Fruit fly (Drosophila melanogaster): Measurements from ENCODE around the gene Remo.

The Remo gene

dm6 chrX:13302615-13303526 lies 15.0 kb downstream of the Remo start:
- no peak for TF ChIP-seq CG8478 (optimal IDR thresholded peaks at IDR 0.05)
- no peak for TF ChIP-seq pan (optimal IDR thresholded peaks at IDR 0.05)
- no peak for TF ChIP-seq Dll (optimal IDR thresholded peaks at IDR 0.05)
- no peak for TF ChIP-seq EcR (GFP tag; optimal IDR thresholded peaks at IDR 0.05)
- TF ChIP-seq usp (GFP tag; optimal IDR thresholded peaks at IDR 0.05): no peak
- TF ChIP-seq psq (optimal IDR thresholded peaks at IDR 0.05): no peak

- TF ChIP-seq CG8478 (optimal IDR thresholded peaks at IDR 0.05): no peak
- no peak for TF ChIP-seq pan (optimal IDR thresholded peaks at IDR 0.05)
- no peak for TF ChIP-seq Dll (optimal IDR thresholded peaks at IDR 0.05)
- TF ChIP-seq EcR (GFP tag; optimal IDR thresholded peaks at IDR 0.05): no peak
- TF ChIP-seq psq (optimal IDR thresholded peaks at IDR 0.05): no peak
- no peak for TF ChIP-seq usp (GFP tag; optimal IDR thresholded peaks at IDR 0.05)
Observed at dm6 chrX:13303527-13303655, 15.5 kb downstream of the Remo start, which contains the start of gene IP3K2. Gene IP3K2 (plus strand): TSS chrX:13303633.

- no peak for TF ChIP-seq psq (optimal IDR thresholded peaks at IDR 0.05)
- TF ChIP-seq CG8478 (optimal IDR thresholded peaks at IDR 0.05): no peak
- no peak for TF ChIP-seq usp (GFP tag; optimal IDR thresholded peaks at IDR 0.05)
- TF ChIP-seq pan (optimal IDR thresholded peaks at IDR 0.05): no peak
- TF ChIP-seq Dll (optimal IDR thresholded peaks at IDR 0.05): no peak
- TF ChIP-seq EcR (GFP tag; optimal IDR thresholded peaks at IDR 0.05): no peak
Observed at dm6 chrX:13303656-13304647, 16.1 kb downstream of the Remo start.

dm6 chrX:13305323-13305722 lies 17.5 kb downstream of the Remo start:
- no peak for TF ChIP-seq Dll (optimal IDR thresholded peaks at IDR 0.05)
- TF ChIP-seq usp (GFP tag; optimal IDR thresholded peaks at IDR 0.05): no peak
- no peak for TF ChIP-seq psq (optimal IDR thresholded peaks at IDR 0.05)
- no peak for TF ChIP-seq CG8478 (optimal IDR thresholded peaks at IDR 0.05)
- TF ChIP-seq EcR (GFP tag; optimal IDR thresholded peaks at IDR 0.05): no peak
- TF ChIP-seq pan (optimal IDR thresholded peaks at IDR 0.05): no peak

- TF ChIP-seq psq (optimal IDR thresholded peaks at IDR 0.05) (no peak), Dll (optimal IDR thresholded peaks at IDR 0.05) (no peak), EcR (GFP tag; optimal IDR thresholded peaks at IDR 0.05) (no peak), pan (optimal IDR thresholded peaks at IDR 0.05) (no peak), CG8478 (optimal IDR thresholded peaks at IDR 0.05) (no peak), usp (GFP tag; optimal IDR thresholded peaks at IDR 0.05) (no peak)
Observed at dm6 chrX:13307189-13307588, 19.3 kb downstream of the Remo start.

dm6 chrX:13310764-13311163 lies 22.9 kb downstream of the Remo start:
- TF ChIP-seq usp (GFP tag; optimal IDR thresholded peaks at IDR 0.05) (no peak), psq (optimal IDR thresholded peaks at IDR 0.05) (no peak), CG8478 (optimal IDR thresholded peaks at IDR 0.05) (no peak), pan (optimal IDR thresholded peaks at IDR 0.05) (no peak), EcR (GFP tag; optimal IDR thresholded peaks at IDR 0.05) (no peak), Dll (optimal IDR thresholded peaks at IDR 0.05) (no peak)

dm6 chrX:13312200-13312599 lies 24.3 kb downstream of the Remo start:
- TF ChIP-seq psq (optimal IDR thresholded peaks at IDR 0.05): no peak
- no peak for TF ChIP-seq pan (optimal IDR thresholded peaks at IDR 0.05)
- TF ChIP-seq EcR (GFP tag; optimal IDR thresholded peaks at IDR 0.05): no peak
- no peak for TF ChIP-seq Dll (optimal IDR thresholded peaks at IDR 0.05)
- no peak for TF ChIP-seq usp (GFP tag; optimal IDR thresholded peaks at IDR 0.05)
- no peak for TF ChIP-seq CG8478 (optimal IDR thresholded peaks at IDR 0.05)

- no peak for TF ChIP-seq pan (optimal IDR thresholded peaks at IDR 0.05)
Observed at dm6 chrX:13313133-13313532, 25.3 kb downstream of the Remo start.

- no peak for TF ChIP-seq CG8478 (optimal IDR thresholded peaks at IDR 0.05)
- TF ChIP-seq EcR (GFP tag; optimal IDR thresholded peaks at IDR 0.05): no peak
- no peak for TF ChIP-seq usp (GFP tag; optimal IDR thresholded peaks at IDR 0.05)
- no peak for TF ChIP-seq Dll (optimal IDR thresholded peaks at IDR 0.05)
- no peak for TF ChIP-seq pan (optimal IDR thresholded peaks at IDR 0.05)
- TF ChIP-seq psq (optimal IDR thresholded peaks at IDR 0.05): no peak
Observed at dm6 chrX:13314323-13314722, 26.5 kb downstream of the Remo start.

- TF ChIP-seq Dll (optimal IDR thresholded peaks at IDR 0.05) (no peak), CG8478 (optimal IDR thresholded peaks at IDR 0.05) (no peak), pan (optimal IDR thresholded peaks at IDR 0.05) (no peak), psq (optimal IDR thresholded peaks at IDR 0.05) (no peak), usp (GFP tag; optimal IDR thresholded peaks at IDR 0.05) (no peak), EcR (GFP tag; optimal IDR thresholded peaks at IDR 0.05) (no peak)
Observed at dm6 chrX:13314789-13315462, 27.1 kb downstream of the Remo start.

dm6 chrX:13315463-13315817 lies 27.6 kb downstream of the Remo start:
- TF ChIP-seq Dll (optimal IDR thresholded peaks at IDR 0.05) (no peak), EcR (GFP tag; optimal IDR thresholded peaks at IDR 0.05) (no peak), pan (optimal IDR thresholded peaks at IDR 0.05) (no peak), usp (GFP tag; optimal IDR thresholded peaks at IDR 0.05) (no peak), CG8478 (optimal IDR thresholded peaks at IDR 0.05) (no peak), psq (optimal IDR thresholded peaks at IDR 0.05) (no peak)

All from whole organism.